Fruit fly (Drosophila melanogaster): ENCODE results near the gene CG42857.

- TF ChIP-seq Crg-1 (GFP tag; optimal IDR thresholded peaks at IDR 0.05) (no peak), kay (GFP tag; ENCODE audit: borderline replicate concordance) (no peak), CG5204 (GFP tag; optimal IDR thresholded peaks at IDR 0.05) (no peak), CG11617 (GFP tag; optimal IDR thresholded peaks at IDR 0.05) (no peak), CG7045 (GFP tag; optimal IDR thresholded peaks at IDR 0.05) (no peak), CG12768 (GFP tag; optimal IDR thresholded peaks at IDR 0.05) (no peak)
Observed at dm6 chr3R:9818295-9818694, 2.7 kb downstream of the CG42857 start, which contains the start of gene CG9459.
